Fruit fly (Drosophila melanogaster) whole organism, embryonic: Measurements from ENCODE around the gene Tep4.
A peak's percentile ranks its signal among the peaks of the same experiment; 100 is the strongest.

ENCODE experiments used
- ATbp ChIP-seq: fragments of 200-800 bp; sonication (Bioruptor generic); optimal IDR thresholded peaks from 2 replicates; lab custom pipeline; 2017; ENCODE audit warnings: missing biosample characterization, mild to moderate bottlenecking, missing genetic modification characterization, missing genetic modification reagents
- Atf-2 ChIP-seq: fragments of 200-800 bp; sonication (Bioruptor generic); optimal IDR thresholded peaks from 2 replicates; lab custom pipeline; 2016; ENCODE audit warnings: missing biosample characterization, missing genetic modification characterization
- Atf6 ChIP-seq: fragments of 200-800 bp; sonication (Bioruptor generic); IDR thresholded peaks from 2 replicates; pipeline ENCODE4 v1.3.6; 2022; ENCODE audit warnings: missing biosample characterization, missing genetic modification characterization
- Bteb2 ChIP-seq: fragments of 200-800 bp; sonication (Bioruptor generic); optimal IDR thresholded peaks from 2 replicates; lab custom pipeline; 2016; ENCODE audit warnings: missing biosample characterization, missing genetic modification characterization
- C15 ChIP-seq: fragments of 200-800 bp; sonication (Bioruptor generic); IDR thresholded peaks from 3 replicates; pipeline ENCODE4 v1.3.6; 2022; ENCODE audit warnings: missing biosample characterization, missing genetic modification characterization
- CG10267 ChIP-seq: fragments of 200-800 bp; sonication (Bioruptor generic); optimal IDR thresholded peaks from 2 replicates; lab custom pipeline; 2018; ENCODE audit warnings: missing biosample characterization, mild to moderate bottlenecking, missing genetic modification characterization, moderate library complexity
- CG10366 ChIP-seq: fragments of 200-800 bp; sonication (Bioruptor generic); IDR thresholded peaks from 2 replicates; pipeline ENCODE4 v1.3.6; 2022; ENCODE audit warnings: missing biosample characterization, missing genetic modification characterization
- CG10431 ChIP-seq: fragments of 200-800 bp; sonication (Bioruptor generic); optimal IDR thresholded peaks from 3 replicates; lab custom pipeline; 2018; ENCODE audit warnings: missing biosample characterization, mild to moderate bottlenecking, missing genetic modification characterization
- CG14860 ChIP-seq: fragments of 200-800 bp; sonication (Bioruptor generic); IDR thresholded peaks from 3 replicates; pipeline ENCODE4 v1.3.6; 2022; ENCODE audit warnings: missing biosample characterization, missing genetic modification characterization; ENCODE audit not compliant: partially characterized antibody
- CG15073 ChIP-seq: fragments of 200-800 bp; sonication (Bioruptor generic); optimal IDR thresholded peaks from 2 replicates; lab custom pipeline; 2016; ENCODE audit warnings: missing biosample characterization, missing genetic modification characterization
- CG15514 ChIP-seq: fragments of 200-800 bp; sonication (Bioruptor generic); optimal IDR thresholded peaks from 3 replicates; lab custom pipeline; 2017; ENCODE audit warnings: missing biosample characterization, missing genetic modification characterization, mild to moderate bottlenecking, moderate library complexity, missing genetic modification reagents
- CG16863 ChIP-seq: fragments of 200-800 bp; sonication (Bioruptor generic); optimal IDR thresholded peaks from 3 replicates; lab custom pipeline; 2016; ENCODE audit warnings: missing biosample characterization, missing genetic modification characterization
- CG2129 ChIP-seq: fragments of 200-800 bp; sonication (Bioruptor generic); IDR thresholded peaks from 2 replicates; pipeline ENCODE4 v1.3.6; 2022; ENCODE audit warnings: missing biosample characterization, missing genetic modification characterization; ENCODE audit not compliant: partially characterized antibody
- CG3281 ChIP-seq: fragments of 200-800 bp; sonication (Bioruptor generic); optimal IDR thresholded peaks from 3 replicates; lab custom pipeline; 2017; ENCODE audit warnings: missing biosample characterization, mild to moderate bottlenecking, missing genetic modification characterization
- CG4404 ChIP-seq: fragments of 200-800 bp; sonication (Bioruptor generic); IDR thresholded peaks from 2 replicates; pipeline ENCODE4 v1.3.6; 2022; ENCODE audit warnings: missing biosample characterization, missing genetic modification characterization
- CG4820 ChIP-seq: fragments of 200-800 bp; sonication (Bioruptor generic); optimal IDR thresholded peaks from 3 replicates; lab custom pipeline; 2016; ENCODE audit warnings: missing biosample characterization, missing genetic modification characterization
- CG6791 ChIP-seq: fragments of 200-800 bp; sonication (Bioruptor generic); IDR thresholded peaks from 3 replicates; pipeline ENCODE4 v1.3.6; 2022; ENCODE audit warnings: missing biosample characterization, missing genetic modification characterization; ENCODE audit not compliant: partially characterized antibody
- CG7987 ChIP-seq: fragments of 200-800 bp; sonication (Bioruptor generic); optimal IDR thresholded peaks from 2 replicates; lab custom pipeline; 2018; ENCODE audit warnings: missing biosample characterization, mild to moderate bottlenecking, missing genetic modification characterization, moderate library complexity
- CG8089 ChIP-seq: fragments of 200-800 bp; sonication (Bioruptor generic); optimal IDR thresholded peaks from 3 replicates; lab custom pipeline; 2016; ENCODE audit warnings: missing biosample characterization, missing genetic modification characterization
- CG8290 ChIP-seq, 3 experiments: fragments of 200-800 bp; sonication (Bioruptor generic); optimal IDR thresholded peaks; 2 replicates each; lab custom pipeline; 2016 to 2019; ENCODE audit warnings: missing biosample characterization in 3 of 3, missing genetic modification characterization in 3 of 3, mild to moderate bottlenecking in 2 of 3, moderate library complexity in 1 of 3
- CG9215 ChIP-seq: fragments of 200-800 bp; sonication (Bioruptor generic); IDR thresholded peaks from 2 replicates; pipeline ENCODE4 v1.3.6; 2022; ENCODE audit warnings: missing biosample characterization, missing genetic modification characterization
- CG9932 ChIP-seq: fragments of 200-800 bp; sonication (Bioruptor generic); IDR thresholded peaks from 2 replicates; pipeline ENCODE4 v1.3.6; 2022; ENCODE audit warnings: missing biosample characterization, missing genetic modification characterization
- Dek ChIP-seq: fragments of 200-800 bp; sonication (Bioruptor generic); optimal IDR thresholded peaks from 3 replicates; lab custom pipeline; 2019; ENCODE audit warnings: missing biosample characterization, mild to moderate bottlenecking, missing genetic modification characterization, moderate library complexity
- Hr51 ChIP-seq, 2 experiments: fragments of 200-800 bp; sonication (Bioruptor generic); optimal IDR thresholded peaks; 2 replicates in 1 of 2; 3 replicates in 1 of 2; lab custom pipeline; 2016 to 2018; ENCODE audit warnings: missing biosample characterization in 2 of 2, missing genetic modification characterization in 2 of 2, mild to moderate bottlenecking in 1 of 2, moderate library complexity in 1 of 2
- MESR4 ChIP-seq: fragments of 200-800 bp; sonication (Bioruptor generic); optimal IDR thresholded peaks from 2 replicates; lab custom pipeline; 2018; ENCODE audit warnings: missing biosample characterization, mild to moderate bottlenecking, missing genetic modification characterization, moderate library complexity
- Mrtf ChIP-seq: fragments of 200-800 bp; sonication (Bioruptor generic); IDR thresholded peaks from 3 replicates; pipeline ENCODE4 v1.3.6; 2022; ENCODE audit warnings: missing biosample characterization, missing genetic modification characterization
- NC2α ChIP-seq: fragments of 200-800 bp; sonication (Bioruptor generic); optimal IDR thresholded peaks from 2 replicates; lab custom pipeline; 2016; ENCODE audit warnings: missing biosample characterization, missing genetic modification characterization
- Neu2 ChIP-seq: fragments of 200-800 bp; sonication (Bioruptor generic); optimal IDR thresholded peaks from 3 replicates; lab custom pipeline; 2016; ENCODE audit warnings: missing biosample characterization, missing genetic modification characterization, borderline replicate concordance
- Nf-YC ChIP-seq: fragments of 200-800 bp; optimal IDR thresholded peaks from 3 replicates; lab custom pipeline; 2019; ENCODE audit warnings: missing biosample characterization, mild to moderate bottlenecking, missing genetic modification characterization, moderate library complexity
- Side ChIP-seq: fragments of 200-800 bp; sonication (Bioruptor generic); optimal IDR thresholded peaks from 2 replicates; lab custom pipeline; 2016; ENCODE audit warnings: missing biosample characterization, missing genetic modification characterization
- ara ChIP-seq: fragments of 200-800 bp; sonication (Bioruptor generic); IDR thresholded peaks from 2 replicates; pipeline ENCODE4 v1.3.6; 2022; ENCODE audit warnings: missing biosample characterization, missing genetic modification characterization
- br ChIP-seq: fragments of >200 bp; optimal IDR thresholded peaks from 2 replicates; lab custom pipeline; 2017
- btn ChIP-seq: fragments of 200-800 bp; sonication (Bioruptor generic); optimal IDR thresholded peaks from 2 replicates; lab custom pipeline; 2016; ENCODE audit warnings: missing biosample characterization, missing genetic modification characterization
- corto ChIP-seq: fragments of 200-800 bp; sonication (Bioruptor generic); optimal IDR thresholded peaks from 2 replicates; lab custom pipeline; 2016; ENCODE audit warnings: missing biosample characterization, mild to moderate bottlenecking, missing genetic modification characterization, moderate library complexity
- fd3F ChIP-seq: fragments of 200-800 bp; sonication (Bioruptor generic); optimal IDR thresholded peaks from 2 replicates; lab custom pipeline; 2018; ENCODE audit warnings: missing biosample characterization, mild to moderate bottlenecking, missing genetic modification characterization, moderate library complexity
- ftz-f1 ChIP-seq: fragments of 200-800 bp; sonication (Bioruptor generic); optimal IDR thresholded peaks from 2 replicates; lab custom pipeline; 2016; ENCODE audit warnings: missing biosample characterization, missing genetic modification characterization
- fu2 ChIP-seq: fragments of 200-800 bp; sonication (Bioruptor generic); optimal IDR thresholded peaks from 2 replicates; lab custom pipeline; 2016; ENCODE audit warnings: missing biosample characterization, missing genetic modification characterization
- gfzf ChIP-seq: fragments of 200-800 bp; sonication (Bioruptor generic); optimal IDR thresholded peaks from 2 replicates; lab custom pipeline; 2016; ENCODE audit warnings: missing biosample characterization, mild to moderate bottlenecking, missing genetic modification characterization, moderate library complexity
- ind ChIP-seq: fragments of 200-800 bp; sonication (Bioruptor generic); optimal IDR thresholded peaks from 3 replicates; lab custom pipeline; 2016; ENCODE audit warnings: missing biosample characterization, missing genetic modification characterization
- jigr1 ChIP-seq: fragments of 200-800 bp; sonication (Bioruptor generic); IDR thresholded peaks from 3 replicates; pipeline ENCODE4 v1.3.6; 2022; ENCODE audit warnings: missing biosample characterization, missing genetic modification characterization
- mirr ChIP-seq: fragments of 200-800 bp; sonication (Bioruptor generic); optimal IDR thresholded peaks from 3 replicates; lab custom pipeline; 2018; ENCODE audit warnings: missing biosample characterization, mild to moderate bottlenecking, missing genetic modification characterization
- p53 ChIP-seq: fragments of 200-800 bp; sonication (Bioruptor generic); optimal IDR thresholded peaks from 2 replicates; lab custom pipeline; 2016; ENCODE audit warnings: missing biosample characterization, missing genetic modification characterization
- pb ChIP-seq: fragments of 200-800 bp; sonication (Bioruptor generic); optimal IDR thresholded peaks from 3 replicates; lab custom pipeline; 2016; ENCODE audit warnings: missing biosample characterization, missing genetic modification characterization
- pho ChIP-seq: fragments of 200-800 bp; sonication (Bioruptor generic); optimal IDR thresholded peaks from 2 replicates; lab custom pipeline; 2016; ENCODE audit warnings: missing biosample characterization, missing genetic modification characterization
- sna ChIP-seq: fragments of 200-800 bp; sonication (Bioruptor generic); IDR thresholded peaks from 2 replicates; pipeline ENCODE4 v1.3.6; 2022; ENCODE audit warnings: missing biosample characterization, missing genetic modification characterization; ENCODE audit not compliant: partially characterized antibody
- ssp ChIP-seq: fragments of 200-800 bp; sonication (Bioruptor generic); IDR thresholded peaks from 2 replicates; pipeline ENCODE4 v1.3.6; 2022; ENCODE audit warnings: missing biosample characterization, missing genetic modification characterization
- tgo ChIP-seq: fragments of 200-800 bp; sonication (Bioruptor generic); IDR thresholded peaks from 3 replicates; pipeline ENCODE4 v1.3.6; 2022; ENCODE audit warnings: missing biosample characterization, missing genetic modification characterization
- vnd ChIP-seq: fragments of 200-800 bp; sonication (Bioruptor generic); IDR thresholded peaks from 3 replicates; pipeline ENCODE4 v1.3.6; 2022; ENCODE audit warnings: missing biosample characterization, missing genetic modification characterization; ENCODE audit not compliant: partially characterized antibody
- zen ChIP-seq: fragments of 200-800 bp; sonication (Bioruptor generic); optimal IDR thresholded peaks from 3 replicates; lab custom pipeline; 2018; ENCODE audit warnings: missing biosample characterization, mild to moderate bottlenecking, missing genetic modification characterization, moderate library complexity

The Tep4 gene

dm6 chr2L:19546869-19547710 is 1.2 kb upstream of the Tep4 start, which contains the start of gene CG10337 (continued):
- TF ChIP-seq gfzf, result no peak
- no peak for TF ChIP-seq Atf-2
- no peak for TF ChIP-seq sna (GFP tag; lab: Robert Waterston, UW)
- peak; percentile 42 for TF ChIP-seq CG9932 (GFP tag; lab: Robert Waterston, UW)
- TF ChIP-seq Atf6 (GFP tag; lab: Robert Waterston, UW), result peak; percentile 56; the same call in 1 of the 2 replicates
- no peak for TF ChIP-seq CG8290 (GFP tag; optimal IDR thresholded peaks at IDR 0.05; lab: Kevin White, UChicago)
- TF ChIP-seq CG8290 (tag; optimal IDR thresholded peaks at IDR 0.05; lab: Kevin White, UChicago), result peak in 1 of 2 experiments; percentile 77
- peak; percentile 7 for TF ChIP-seq CG4820 (GFP tag; lab: Kevin White, UChicago)
- TF ChIP-seq p53, result no peak
- no peak for TF ChIP-seq jigr1 (GFP tag; lab: Robert Waterston, UW)
- TF ChIP-seq CG14860, result no peak
- peak; percentile 46 for TF ChIP-seq Dek (tag; lab: Kevin White, UChicago)
- TF ChIP-seq Neu2 (GFP tag; lab: Kevin White, UChicago), result no peak
- peak; percentile 42 for TF ChIP-seq mirr (GFP tag; lab: Kevin White, UChicago)
- TF ChIP-seq Hr51 (GFP tag; optimal IDR thresholded peaks at IDR 0.05; lab: Kevin White, UChicago), result peak in 1 of 2 experiments; percentile 73
- TF ChIP-seq CG8089 (GFP tag; lab: Kevin White, UChicago), result no peak
- TF ChIP-seq Nf-YC (tag; lab: Kevin White, UChicago), result peak; percentile 28
- no peak for TF ChIP-seq fu2
- no peak for TF ChIP-seq CG2129 (GFP tag; lab: Robert Waterston, UW)
- TF ChIP-seq fd3F, result no peak
- TF ChIP-seq C15, result no peak
- peak; percentile 60 for TF ChIP-seq CG7987 (GFP tag; lab: Kevin White, UChicago)
- peak; percentile 61 for TF ChIP-seq ftz-f1 (GFP tag; lab: Kevin White, UChicago)
- no peak for TF ChIP-seq zen (tag; lab: Kevin White, UChicago)
- no peak for TF ChIP-seq CG15073
- peak; percentile 2 for TF ChIP-seq btn
- no peak for TF ChIP-seq CG6791 (GFP tag; lab: Robert Waterston, UW)
- TF ChIP-seq pb (GFP tag; lab: Kevin White, UChicago), result no peak
- no peak for TF ChIP-seq Mrtf (GFP tag; lab: Robert Waterston, UW)
- TF ChIP-seq ssp (GFP tag; lab: Robert Waterston, UW), result no peak
- TF ChIP-seq CG16863 (GFP tag; lab: Kevin White, UChicago), result no peak
- no peak for TF ChIP-seq Side (GFP tag; lab: Kevin White, UChicago)
- TF ChIP-seq CG10366 (GFP tag; lab: Robert Waterston, UW), result no peak
- TF ChIP-seq NC2α, result no peak
- no peak for TF ChIP-seq tgo (GFP tag; lab: Robert Waterston, UW)
- TF ChIP-seq vnd, result no peak
- peak; percentile 48 for TF ChIP-seq ara (GFP tag; lab: Robert Waterston, UW)
- TF ChIP-seq Bteb2 (GFP tag; lab: Kevin White, UChicago), result peak; percentile 34
- no peak for TF ChIP-seq ind (GFP tag; lab: Kevin White, UChicago)
- peak; percentile 43 for TF ChIP-seq CG10267 (tag; lab: Kevin White, UChicago)
- peak; percentile 80 for TF ChIP-seq CG3281
- TF ChIP-seq corto (GFP tag; lab: Kevin White, UChicago), result no peak
- TF ChIP-seq pho (GFP tag; lab: Kevin White, UChicago), result no peak
- TF ChIP-seq MESR4, result no peak
- no peak for TF ChIP-seq CG4404 (GFP tag; lab: Robert Waterston, UW)
- no peak for TF ChIP-seq br (lab: Kevin White, UChicago)
- peak; percentile 53 for TF ChIP-seq CG15514 (GFP tag; lab: Kevin White, UChicago)
- no peak; the same call in 1 of the 2 replicates for TF ChIP-seq CG9215 (GFP tag; lab: Robert Waterston, UW)
- peak; percentile 19 for TF ChIP-seq CG10431 (GFP tag; lab: Kevin White, UChicago)
- TF ChIP-seq ATbp (GFP tag; lab: Kevin White, UChicago), result peak; percentile 29
